Worm (Caenorhabditis elegans) whole organism, L2 larva: ENCODE data around the gene E02H4.7.

Source experiments
- C34F6.9 ChIP-seq: fragments of 150-350 bp; optimal IDR thresholded peaks from 2 replicates; lab custom pipeline; 2014; ENCODE audit warnings: missing biosample characterization, missing genetic modification characterization
- R02D3.7 ChIP-seq: fragments of 150-350 bp; optimal IDR thresholded peaks from 2 replicates; lab custom pipeline; 2014; ENCODE audit warnings: missing biosample characterization, missing genetic modification characterization
- Y55F3AM.14 ChIP-seq: fragments of 200-800 bp; sonication (Bioruptor generic); optimal IDR thresholded peaks from 2 replicates; lab custom pipeline; 2018; ENCODE audit warnings: mild to moderate bottlenecking, missing genetic modification characterization, missing compliant biosample characterization
- ama-1 ChIP-seq: fragments of 150-350 bp; optimal IDR thresholded peaks from 2 replicates; lab custom pipeline; 2018; ENCODE audit warnings: inconsistent platforms
- blmp-1 ChIP-seq: sonication (generic microtip); optimal IDR thresholded peaks from 2 replicates; lab custom pipeline; 2017; ENCODE audit warnings: missing genetic modification characterization, mild to moderate bottlenecking, missing compliant biosample characterization, antibody characterized with exemption, moderate library complexity; ENCODE audit not compliant: insufficient read depth
- ceh-16 ChIP-seq: fragments of 150-350 bp; optimal IDR thresholded peaks from 2 replicates; lab custom pipeline; 2014; ENCODE audit warnings: missing biosample characterization, missing genetic modification characterization
- ceh-82 ChIP-seq: fragments of 150-350 bp; optimal IDR thresholded peaks from 2 replicates; lab custom pipeline; 2014; ENCODE audit warnings: missing biosample characterization, missing genetic modification characterization
- crh-2 ChIP-seq: sonication (generic microtip); optimal IDR thresholded peaks from 2 replicates; lab custom pipeline; 2017; ENCODE audit warnings: missing biosample characterization, missing genetic modification characterization
- dmd-4 ChIP-seq: sonication (generic microtip); optimal IDR thresholded peaks from 2 replicates; lab custom pipeline; 2017; ENCODE audit warnings: missing biosample characterization, missing genetic modification characterization
- egl-27 ChIP-seq: sonication (generic microtip); optimal IDR thresholded peaks from 3 replicates; lab custom pipeline; 2017; ENCODE audit warnings: missing biosample characterization, missing genetic modification reagents, missing genetic modification characterization
- elt-1 ChIP-seq: fragments of 150-350 bp; optimal IDR thresholded peaks from 2 replicates; lab custom pipeline; 2014; ENCODE audit warnings: missing biosample characterization, missing genetic modification characterization
- elt-3 ChIP-seq: sonication (generic microtip); optimal IDR thresholded peaks from 2 replicates; lab custom pipeline; 2017; ENCODE audit warnings: missing biosample characterization, missing genetic modification characterization
- lin-11 ChIP-seq: fragments of 150-350 bp; sonication (generic microtip); optimal IDR thresholded peaks from 2 replicates; lab custom pipeline; 2014; ENCODE audit warnings: missing biosample characterization, missing genetic modification characterization, inconsistent platforms, mixed read lengths
- lin-13 ChIP-seq: fragments of 150-350 bp; optimal IDR thresholded peaks from 2 replicates; lab custom pipeline; 2014; ENCODE audit warnings: missing biosample characterization, missing genetic modification reagents, missing genetic modification characterization
- lin-39 ChIP-seq: fragments of 150-350 bp; optimal IDR thresholded peaks from 2 replicates; lab custom pipeline; 2014; ENCODE audit warnings: missing biosample characterization, missing genetic modification reagents, missing genetic modification characterization
- lsy-2 ChIP-seq, 2 experiments: fragments of 150-350 bp in 1 of 2; sonication (generic microtip) in 1 of 2; optimal IDR thresholded peaks; 2 replicates each; lab custom pipeline; 2014 to 2017; ENCODE audit warnings: missing biosample characterization in 2 of 2, missing genetic modification characterization in 2 of 2
- mab-5 ChIP-seq: fragments of 150-350 bp; optimal IDR thresholded peaks from 2 replicates; lab custom pipeline; 2014; ENCODE audit warnings: missing biosample characterization, missing genetic modification characterization
- mbf-1 ChIP-seq: sonication (generic microtip); optimal IDR thresholded peaks from 2 replicates; lab custom pipeline; 2017; ENCODE audit warnings: missing biosample characterization, missing genetic modification characterization
- mdl-1 ChIP-seq, 2 experiments: fragments of 150-350 bp in 1 of 2; sonication (generic microtip) in 1 of 2; optimal IDR thresholded peaks; 2 replicates each; lab custom pipeline; 2017; ENCODE audit warnings: missing biosample characterization in 2 of 2, missing genetic modification characterization in 2 of 2
- nhr-10 ChIP-seq: sonication (generic microtip); optimal IDR thresholded peaks from 2 replicates; lab custom pipeline; 2017; ENCODE audit warnings: missing biosample characterization, missing genetic modification characterization
- nhr-12 ChIP-seq: fragments of 150-350 bp; optimal IDR thresholded peaks from 2 replicates; lab custom pipeline; 2014; ENCODE audit warnings: missing biosample characterization, missing genetic modification characterization
- nhr-129 ChIP-seq: fragments of 150-350 bp; optimal IDR thresholded peaks from 2 replicates; lab custom pipeline; 2014; ENCODE audit warnings: missing biosample characterization, missing genetic modification characterization
- nhr-21 ChIP-seq: fragments of 150-350 bp; optimal IDR thresholded peaks from 2 replicates; lab custom pipeline; 2014; ENCODE audit warnings: missing biosample characterization, missing genetic modification characterization
- nhr-237 ChIP-seq: fragments of 150-350 bp; optimal IDR thresholded peaks from 2 replicates; lab custom pipeline; 2014; ENCODE audit warnings: missing biosample characterization, missing genetic modification characterization
- nhr-6 ChIP-seq: fragments of 150-350 bp; optimal IDR thresholded peaks from 2 replicates; lab custom pipeline; 2014; ENCODE audit warnings: missing biosample characterization, missing genetic modification characterization
- nhr-77 ChIP-seq: fragments of 150-350 bp; optimal IDR thresholded peaks from 2 replicates; lab custom pipeline; 2014; ENCODE audit warnings: missing biosample characterization, missing genetic modification characterization
- peb-1 ChIP-seq: fragments of 150-350 bp; optimal IDR thresholded peaks from 2 replicates; lab custom pipeline; 2014; ENCODE audit warnings: missing biosample characterization, missing genetic modification characterization
- skn-1 ChIP-seq: sonication (generic microtip); optimal IDR thresholded peaks from 2 replicates; lab custom pipeline; 2017; ENCODE audit warnings: missing biosample characterization, missing genetic modification characterization
- sma-3 ChIP-seq: sonication (generic microtip); optimal IDR thresholded peaks from 2 replicates; lab custom pipeline; 2016; ENCODE audit warnings: missing genetic modification reagents, missing genetic modification characterization, missing compliant biosample characterization
- sma-9 ChIP-seq, 2 experiments: fragments of 150-350 bp in 1 of 2; sonication (generic microtip) in 1 of 2; optimal IDR thresholded peaks; 2 replicates each; lab custom pipeline; 2014 to 2016; ENCODE audit warnings: missing genetic modification characterization in 2 of 2, mild to moderate bottlenecking in 1 of 2, missing biosample characterization in 1 of 2, missing compliant biosample characterization in 1 of 2, missing genetic modification reagents in 1 of 2, moderate library complexity in 1 of 2
- snpc-4 ChIP-seq: fragments of 150-350 bp; optimal IDR thresholded peaks from 2 replicates; lab custom pipeline; 2014; ENCODE audit warnings: missing biosample characterization, missing genetic modification characterization
- unc-39 ChIP-seq: fragments of 150-350 bp; optimal IDR thresholded peaks from 2 replicates; lab custom pipeline; 2014; ENCODE audit warnings: missing biosample characterization, missing genetic modification characterization
- unc-62 ChIP-seq: fragments of 150-350 bp; optimal IDR thresholded peaks from 2 replicates; lab custom pipeline; 2014; ENCODE audit warnings: missing biosample characterization, missing genetic modification reagents, missing genetic modification characterization
- zag-1 ChIP-seq: fragments of 150-350 bp; optimal IDR thresholded peaks from 2 replicates; lab custom pipeline; 2014; ENCODE audit warnings: missing biosample characterization, missing genetic modification characterization
- ztf-1 ChIP-seq: fragments of 200-800 bp; sonication (Bioruptor generic); conservative IDR thresholded peaks from 2 replicates; pipeline ENCODE4 v1.3.6; 2022; ENCODE audit warnings: missing genetic modification characterization, missing compliant biosample characterization
- ztf-4 ChIP-seq: fragments of 150-350 bp; optimal IDR thresholded peaks from 2 replicates; lab custom pipeline; 2014; ENCODE audit warnings: missing biosample characterization, missing genetic modification characterization

E02H4.7 gene

ce11 chrX:14225273-14225672 lies 30.8 kb upstream of the E02H4.7 start, which contains the start of gene cyp-13B2:
TSS of gene cyp-13B2 (plus strand) at chrX:14225573.
- no peak for TF ChIP-seq nhr-77 (tag; lab: Kevin White, UChicago)
- no peak for TF ChIP-seq elt-3 (tag; lab: Kevin White, UChicago)
- TF ChIP-seq lin-39 (tag; lab: Kevin White, UChicago) = no peak
- TF ChIP-seq lin-11 (tag; lab: Kevin White, UChicago) = no peak
- no peak for TF ChIP-seq nhr-12 (tag; lab: Kevin White, UChicago)
- no peak for TF ChIP-seq mbf-1 (tag; lab: Kevin White, UChicago)
- no peak for TF ChIP-seq blmp-1 (tag; lab: Kevin White, UChicago)
- TF ChIP-seq nhr-237 (tag; lab: Kevin White, UChicago) = no peak
- no peak for TF ChIP-seq ceh-82 (tag; lab: Kevin White, UChicago)
- no peak for TF ChIP-seq unc-39 (tag; lab: Kevin White, UChicago)

- peak; percentile 20 for TF ChIP-seq nhr-21 (tag; lab: Kevin White, UChicago)
- no peak for TF ChIP-seq unc-62 (GFP tag; lab: Kevin White, UChicago)
- TF ChIP-seq C34F6.9 (tag; lab: Kevin White, UChicago) = no peak
- peak; percentile 38 for TF ChIP-seq sma-9 (GFP tag; optimal IDR thresholded peaks at IDR 0.05; lab: Kevin White, UChicago)
- no peak for TF ChIP-seq sma-9 (tag; optimal IDR thresholded peaks at IDR 0.05; lab: Kevin White, UChicago)
- TF ChIP-seq mdl-1 (tag; optimal IDR thresholded peaks at IDR 0.05; lab: Kevin White, UChicago) = no peak
- no peak for TF ChIP-seq lsy-2 (tag; optimal IDR thresholded peaks at IDR 0.05; lab: Kevin White, UChicago)
- TF ChIP-seq crh-2 (tag; lab: Kevin White, UChicago) = peak; percentile 15
- no peak for TF ChIP-seq lin-13
- no peak for TF ChIP-seq ztf-1 (GFP tag; lab: Robert Waterston, UW)
- TF ChIP-seq ztf-4 (tag; lab: Kevin White, UChicago) = no peak
- no peak for TF ChIP-seq lin-11 (tag; lab: Kevin White, UChicago)
- TF ChIP-seq skn-1 (tag; lab: Kevin White, UChicago) = no peak
- peak; percentile 2 for TF ChIP-seq egl-27 (tag; lab: Kevin White, UChicago)
- no peak for TF ChIP-seq unc-39 (tag; lab: Kevin White, UChicago)
- peak; percentile 21 for TF ChIP-seq nhr-129 (tag; lab: Kevin White, UChicago)
- TF ChIP-seq sma-3 (GFP tag; lab: Kevin White, UChicago) = peak; percentile 8
- no peak for TF ChIP-seq Y55F3AM.14 (GFP tag; lab: Kevin White, UChicago)
- no peak for TF ChIP-seq elt-1
- TF ChIP-seq R02D3.7 (tag; lab: Kevin White, UChicago) = no peak
- TF ChIP-seq ceh-16 = no peak
- TF ChIP-seq mab-5 (tag; lab: Kevin White, UChicago) = no peak
These were observed 27.3 kb upstream of the E02H4.7 start for ce11 chrX:14228764-14229163.

- TF ChIP-seq lin-13 (no peak), C34F6.9 (tag; lab: Kevin White, UChicago) (no peak), unc-39 (tag; lab: Kevin White, UChicago) (no peak), peb-1 (tag; lab: Kevin White, UChicago) (no peak), nhr-237 (tag; lab: Kevin White, UChicago) (no peak), lin-39 (tag; lab: Kevin White, UChicago) (no peak), elt-1 (no peak), nhr-129 (tag; lab: Kevin White, UChicago) (no peak), skn-1 (tag; lab: Kevin White, UChicago) (no peak)
These were observed 24.1 kb upstream of the E02H4.7 start for ce11 chrX:14231987-14232386.

ce11 chrX:14234366-14234765 lies 21.7 kb upstream of the E02H4.7 start, which contains the start of gene srg-36:
TSS of gene srg-36 (minus strand) at chrX:14234466.
- TF ChIP-seq zag-1 = no peak
- TF ChIP-seq lin-11 (tag; lab: Kevin White, UChicago) = no peak
- TF ChIP-seq, all 48 proteins: peak for 0

- TF ChIP-seq Y55F3AM.14 (GFP tag; lab: Kevin White, UChicago) (no peak), lin-11 (tag; lab: Kevin White, UChicago) (no peak), snpc-4 (tag; lab: Kevin White, UChicago) (no peak), egl-27 (tag; lab: Kevin White, UChicago) (no peak), ama-1 (lab: Kevin White, UChicago) (no peak), elt-1 (no peak), C34F6.9 (tag; lab: Kevin White, UChicago) (no peak), ceh-82 (tag; lab: Kevin White, UChicago) (no peak), mab-5 (tag; lab: Kevin White, UChicago) (no peak), nhr-10 (no peak), nhr-6 (no peak), lin-39 (tag; lab: Kevin White, UChicago) (no peak), zag-1 (no peak), peb-1 (tag; lab: Kevin White, UChicago) (no peak), dmd-4 (tag; lab: Kevin White, UChicago) (no peak), lsy-2 (tag; optimal IDR thresholded peaks at IDR 0.05; lab: Kevin White, UChicago) (no peak), ceh-16 (no peak), skn-1 (tag; lab: Kevin White, UChicago) (no peak)
These were observed 21.1 kb upstream of the E02H4.7 start, which contains the start of gene srg-37 for ce11 chrX:14234932-14235331. TSS of gene srg-37 (minus strand) at chrX:14235032.
